Fruit fly (Drosophila melanogaster) whole organism, adult: ENCODE data around the gene Cpr65Aw.

Experiments
- CG11617 ChIP-seq: fragments of 200-800 bp; sonication (Bioruptor generic); optimal IDR thresholded peaks from 2 replicates; lab custom pipeline; 2017; ENCODE audit warnings: mild to moderate bottlenecking, missing biosample characterization, missing genetic modification reagents, missing genetic modification characterization
- CG12768 ChIP-seq: fragments of 200-800 bp; sonication (Bioruptor generic); optimal IDR thresholded peaks from 2 replicates; lab custom pipeline; 2017; ENCODE audit warnings: missing biosample characterization, missing genetic modification characterization, mild to moderate bottlenecking, moderate library complexity, missing genetic modification reagents
- CG14711 ChIP-seq: fragments of 200-800 bp; sonication (Bioruptor generic); optimal IDR thresholded peaks from 2 replicates; lab custom pipeline; 2018; ENCODE audit warnings: missing biosample characterization, mild to moderate bottlenecking, missing genetic modification characterization, moderate library complexity
- CG1620 ChIP-seq: fragments of 200-800 bp; sonication (Bioruptor generic); optimal IDR thresholded peaks from 2 replicates; lab custom pipeline; 2016; ENCODE audit warnings: missing biosample characterization, missing genetic modification characterization
- CG33017 ChIP-seq: fragments of 200-800 bp; sonication (Bioruptor generic); optimal IDR thresholded peaks from 2 replicates; lab custom pipeline; 2018; ENCODE audit warnings: missing biosample characterization, mild to moderate bottlenecking, missing genetic modification characterization, moderate library complexity
- CG5204 ChIP-seq: fragments of 200-800 bp; sonication (Bioruptor generic); optimal IDR thresholded peaks from 2 replicates; lab custom pipeline; 2016; ENCODE audit warnings: missing biosample characterization, missing genetic modification characterization
- CG7045 ChIP-seq: fragments of 200-800 bp; sonication (Bioruptor generic); optimal IDR thresholded peaks from 2 replicates; lab custom pipeline; 2017; ENCODE audit warnings: missing biosample characterization, mild to moderate bottlenecking, missing genetic modification characterization
- CG7101 ChIP-seq: fragments of 200-800 bp; sonication (Bioruptor generic); optimal IDR thresholded peaks from 2 replicates; lab custom pipeline; 2018; ENCODE audit warnings: missing biosample characterization, mild to moderate bottlenecking, missing genetic modification characterization, moderate library complexity
- Clk ChIP-seq: fragments of 200-800 bp; sonication (Bioruptor generic); optimal IDR thresholded peaks from 2 replicates; lab custom pipeline; 2017; ENCODE audit warnings: missing biosample characterization, missing genetic modification characterization
- Crg-1 ChIP-seq: fragments of 200-800 bp; sonication (Bioruptor generic); optimal IDR thresholded peaks from 2 replicates; lab custom pipeline; 2016; ENCODE audit warnings: missing biosample characterization, missing genetic modification characterization
- Hr96 ChIP-seq: fragments of 200-800 bp; sonication (Bioruptor generic); optimal IDR thresholded peaks from 2 replicates; lab custom pipeline; 2016; ENCODE audit warnings: missing biosample characterization, missing genetic modification characterization
- Mnt ChIP-seq: fragments of 200-800 bp; sonication (Bioruptor generic); optimal IDR thresholded peaks from 2 replicates; lab custom pipeline; 2016; ENCODE audit warnings: missing biosample characterization, mild to moderate bottlenecking, missing genetic modification characterization
- bab1 ChIP-seq: fragments of 200-800 bp; sonication (Bioruptor generic); optimal IDR thresholded peaks from 3 replicates; lab custom pipeline; 2019; ENCODE audit warnings: missing biosample characterization, mild to moderate bottlenecking, missing genetic modification characterization, moderate library complexity
- cic ChIP-seq: fragments of 200-800 bp; sonication (Bioruptor generic); optimal IDR thresholded peaks from 2 replicates; lab custom pipeline; 2017; ENCODE audit warnings: missing biosample characterization, mild to moderate bottlenecking, missing genetic modification characterization, moderate library complexity
- cnc ChIP-seq, 2 experiments: fragments of >200 bp; optimal IDR thresholded peaks; 2 replicates each; lab custom pipeline; 2017
- kay ChIP-seq: fragments of 200-800 bp; sonication (Bioruptor generic); peaks from one replicate; lab custom pipeline; 2016; ENCODE audit warnings: missing biosample characterization, missing genetic modification characterization, borderline replicate concordance
- ovo ChIP-seq: fragments of 200-800 bp; sonication (Bioruptor generic); optimal IDR thresholded peaks from 2 replicates; lab custom pipeline; 2016; ENCODE audit warnings: missing biosample characterization, missing genetic modification characterization
- pad ChIP-seq: fragments of 200-800 bp; sonication (Bioruptor generic); optimal IDR thresholded peaks from 3 replicates; lab custom pipeline; 2017; ENCODE audit warnings: missing biosample characterization, missing genetic modification characterization, mild to moderate bottlenecking, moderate library complexity, missing genetic modification reagents
- tj ChIP-seq: fragments of 200-800 bp; sonication (Bioruptor generic); optimal IDR thresholded peaks from 3 replicates; lab custom pipeline; 2017; ENCODE audit warnings: missing biosample characterization, mild to moderate bottlenecking, missing genetic modification characterization, moderate library complexity
- toe ChIP-seq: fragments of 200-800 bp; sonication (Bioruptor generic); optimal IDR thresholded peaks from 2 replicates; lab custom pipeline; 2016; ENCODE audit warnings: missing biosample characterization, missing genetic modification characterization

The Cpr65Aw gene

dm6 chr3L:6144769-6145220, 2.6 kb upstream of the Cpr65Aw start, which contains the start of gene Lcp65Ac:
Gene Lcp65Ac (plus strand): TSS chr3L:6144819.
- TF ChIP-seq CG14711 (tag; lab: Kevin White, UChicago) (no peak), CG1620 (GFP tag; lab: Kevin White, UChicago) (no peak), CG11617 (no peak), ovo (GFP tag; lab: Kevin White, UChicago) (no peak), cic (no peak), CG33017 (tag; lab: Kevin White, UChicago) (no peak), CG12768 (no peak), Mnt (GFP tag; lab: Kevin White, UChicago) (no peak), cnc (optimal IDR thresholded peaks at IDR 0.05; lab: Kevin White, UChicago) (no peak), toe (GFP tag; lab: Kevin White, UChicago) (no peak), CG7045 (GFP tag; lab: Kevin White, UChicago) (no peak), tj (no peak), Clk (GFP tag; lab: Kevin White, UChicago) (no peak), pad (no peak), bab1 (GFP tag; lab: Kevin White, UChicago) (no peak)

dm6 chr3L:6143188-6143755, 1.1 kb upstream of the Cpr65Aw start, which contains the start of gene Lcp65Ad:
Gene Lcp65Ad (plus strand): TSS chr3L:6143395.
- TF ChIP-seq tj (no peak), pad (no peak), ovo (GFP tag; lab: Kevin White, UChicago) (no peak), CG1620 (GFP tag; lab: Kevin White, UChicago) (no peak), cnc (optimal IDR thresholded peaks at IDR 0.05; lab: Kevin White, UChicago) (no peak), Crg-1 (GFP tag; lab: Kevin White, UChicago) (no peak), Clk (GFP tag; lab: Kevin White, UChicago) (no peak), toe (GFP tag; lab: Kevin White, UChicago) (no peak), Hr96 (GFP tag; lab: Kevin White, UChicago) (no peak), CG14711 (tag; lab: Kevin White, UChicago) (no peak), CG7045 (GFP tag; lab: Kevin White, UChicago) (no peak), CG11617 (no peak), kay (GFP tag; lab: Kevin White, UChicago) (no peak), CG33017 (tag; lab: Kevin White, UChicago) (no peak), Mnt (GFP tag; lab: Kevin White, UChicago) (no peak), CG5204 (GFP tag; lab: Kevin White, UChicago) (no peak), CG12768 (no peak), bab1 (GFP tag; lab: Kevin White, UChicago) (no peak)

- TF ChIP-seq kay (GFP tag; lab: Kevin White, UChicago) (no peak), ovo (GFP tag; lab: Kevin White, UChicago) (no peak), CG11617 (no peak), CG12768 (no peak), CG5204 (GFP tag; lab: Kevin White, UChicago) (no peak), toe (GFP tag; lab: Kevin White, UChicago) (no peak), CG1620 (GFP tag; lab: Kevin White, UChicago) (no peak), Mnt (GFP tag; lab: Kevin White, UChicago) (no peak), cic (no peak), tj (no peak), CG14711 (tag; lab: Kevin White, UChicago) (no peak), pad (no peak), Hr96 (GFP tag; lab: Kevin White, UChicago) (no peak), Crg-1 (GFP tag; lab: Kevin White, UChicago) (no peak), bab1 (GFP tag; lab: Kevin White, UChicago) (no peak), cnc (optimal IDR thresholded peaks at IDR 0.05; lab: Kevin White, UChicago) (no peak), CG7101 (no peak), CG7045 (GFP tag; lab: Kevin White, UChicago) (no peak)
Measured at dm6 chr3L:6141538-6141937, 675 bp downstream of the Cpr65Aw start.

- TF ChIP-seq CG7045 (GFP tag; lab: Kevin White, UChicago) (no peak), CG11617 (no peak), CG33017 (tag; lab: Kevin White, UChicago) (no peak), Mnt (GFP tag; lab: Kevin White, UChicago) (no peak), Clk (GFP tag; lab: Kevin White, UChicago) (no peak)
Measured at dm6 chr3L:6140771-6141472, 1.3 kb downstream of the Cpr65Aw start.

dm6 chr3L:6139924-6140574, 2.2 kb downstream of the Cpr65Aw start, which contains the start of gene Cpr65Av:
Gene Cpr65Av (minus strand): TSS chr3L:6139974.
- TF ChIP-seq Clk (GFP tag; lab: Kevin White, UChicago) (no peak), CG12768 (no peak)

- TF ChIP-seq kay (GFP tag; lab: Kevin White, UChicago) (no peak), CG33017 (tag; lab: Kevin White, UChicago) (no peak), CG7045 (GFP tag; lab: Kevin White, UChicago) (no peak), bab1 (GFP tag; lab: Kevin White, UChicago) (no peak), CG12768 (no peak), CG7101 (no peak), tj (no peak), cic (no peak), CG5204 (GFP tag; lab: Kevin White, UChicago) (no peak), Crg-1 (GFP tag; lab: Kevin White, UChicago) (no peak), CG14711 (tag; lab: Kevin White, UChicago) (no peak), CG11617 (no peak), pad (no peak), Mnt (GFP tag; lab: Kevin White, UChicago) (no peak), toe (GFP tag; lab: Kevin White, UChicago) (no peak), ovo (GFP tag; lab: Kevin White, UChicago) (no peak), Hr96 (GFP tag; lab: Kevin White, UChicago) (no peak), CG1620 (GFP tag; lab: Kevin White, UChicago) (no peak)
Measured at dm6 chr3L:6138586-6138985, 3.6 kb downstream of the Cpr65Aw start.
